Worm (Caenorhabditis elegans) whole organism, dauer: ENCODE results near the gene spe-6.

Experiments
- unc-62 ChIP-seq: sonication (generic microtip); optimal IDR thresholded peaks from 2 replicates; lab custom pipeline; 2017; ENCODE audit warnings: missing biosample characterization, missing genetic modification reagents, missing genetic modification characterization

The spe-6 gene

DNA sequence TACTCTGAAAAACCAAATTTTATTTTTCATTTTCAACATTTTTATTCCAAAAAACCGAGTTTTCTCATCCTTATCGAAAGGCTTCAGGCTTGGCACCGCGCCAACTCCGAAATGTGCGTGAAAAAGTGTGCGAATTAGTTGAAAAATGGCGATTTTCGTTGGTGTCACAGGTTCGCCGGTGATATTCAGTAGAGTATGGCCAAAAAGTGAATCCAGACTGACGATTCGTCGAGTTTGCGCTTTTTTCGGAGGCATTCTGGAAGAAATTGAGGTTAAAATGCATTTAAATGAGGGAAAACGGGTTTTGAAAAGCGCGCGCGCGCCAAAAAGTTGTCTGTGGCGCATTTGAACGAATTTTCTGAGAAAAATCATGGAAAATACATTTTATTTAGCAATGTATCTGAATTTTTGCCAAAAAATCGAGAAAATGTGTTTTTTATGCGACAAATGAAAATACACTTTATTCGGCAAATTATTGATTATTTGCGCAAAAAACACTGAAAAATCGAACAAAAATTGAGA, 18.3 kb downstream of the spe-6 start, which contains the start of the genes Y66D12A.16 and such-1:
Y66D12A.16 (plus strand) TSS at position 51 of the 522 bp plus-strand sequence.
such-1 (minus strand) TSS at position 256 of the 522 bp plus-strand sequence.
- no peak for TF ChIP-seq unc-62 (GFP tag; lab: Kevin White, UChicago)

DNA sequence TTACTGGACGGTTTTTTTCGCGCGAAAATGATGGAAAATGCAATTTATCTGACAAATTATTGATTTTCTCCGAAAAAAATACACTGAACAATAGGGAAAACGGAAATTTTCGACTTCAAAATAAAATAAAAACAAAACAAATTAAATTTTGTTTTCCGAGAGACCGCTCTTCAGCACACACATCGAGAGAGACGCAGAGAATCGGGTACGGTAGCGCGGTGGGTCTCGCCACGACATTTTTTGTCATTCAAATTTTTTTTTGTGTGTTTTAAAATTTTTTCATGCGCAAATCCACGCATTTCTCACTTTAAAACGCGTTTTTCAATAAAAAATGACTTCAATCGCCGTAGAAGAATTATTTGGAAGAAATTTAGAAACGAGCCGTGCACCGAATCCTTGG, 18.8 kb downstream of the spe-6 start:
- TF ChIP-seq unc-62 (GFP tag; lab: Kevin White, UChicago) = no peak

DNA sequence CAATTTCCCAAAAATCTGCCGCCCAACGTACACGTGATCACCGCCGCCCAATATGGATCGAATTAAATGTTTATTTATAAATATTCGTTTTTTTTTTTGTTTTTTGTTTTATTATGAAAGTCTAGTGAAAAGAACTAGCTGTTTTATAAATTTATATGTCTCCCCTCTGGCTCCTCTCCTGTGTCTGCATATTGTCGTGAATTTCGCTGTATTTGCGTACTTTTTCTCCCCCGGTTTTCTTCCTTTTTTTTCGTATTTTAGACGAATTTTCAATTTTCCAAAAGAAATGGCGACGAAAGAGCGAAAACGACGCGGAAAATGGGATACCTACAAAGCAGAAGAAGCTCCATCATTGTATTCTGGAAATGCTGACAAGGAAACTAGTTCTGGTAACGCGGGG, 21.1 kb downstream of the spe-6 start, which contains the start of gene xpb-1:
xpb-1 (plus strand) TSS at position 262 of the 400 bp plus-strand sequence.
- no peak for TF ChIP-seq unc-62 (GFP tag; lab: Kevin White, UChicago)

DNA sequence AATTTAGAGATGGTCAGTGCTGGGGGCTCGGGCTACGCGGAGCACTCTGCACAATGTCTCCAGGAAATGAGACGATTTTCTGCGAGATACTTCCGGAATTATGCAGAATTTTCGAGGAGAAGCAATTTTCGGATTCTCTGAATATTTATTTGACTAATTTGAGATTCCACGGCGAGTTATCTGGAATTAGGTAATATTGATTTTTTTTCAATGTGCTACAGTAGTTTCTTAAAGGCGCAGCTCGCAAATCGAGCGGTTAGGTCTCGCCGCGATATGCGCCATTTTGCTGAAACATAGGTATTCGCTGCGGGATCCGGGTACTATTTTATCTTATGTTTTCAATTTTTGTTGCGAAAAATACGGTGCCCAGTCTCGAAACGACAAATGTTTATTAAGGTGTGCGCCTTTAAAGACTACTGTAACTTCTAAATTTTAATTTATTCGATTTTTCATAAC, 29.4 kb downstream of the spe-6 start, which contains the start of gene nrps-1:
nrps-1 (plus strand) TSS at position 51 of the 456 bp plus-strand sequence.
- no peak for TF ChIP-seq unc-62 (GFP tag; lab: Kevin White, UChicago)

DNA sequence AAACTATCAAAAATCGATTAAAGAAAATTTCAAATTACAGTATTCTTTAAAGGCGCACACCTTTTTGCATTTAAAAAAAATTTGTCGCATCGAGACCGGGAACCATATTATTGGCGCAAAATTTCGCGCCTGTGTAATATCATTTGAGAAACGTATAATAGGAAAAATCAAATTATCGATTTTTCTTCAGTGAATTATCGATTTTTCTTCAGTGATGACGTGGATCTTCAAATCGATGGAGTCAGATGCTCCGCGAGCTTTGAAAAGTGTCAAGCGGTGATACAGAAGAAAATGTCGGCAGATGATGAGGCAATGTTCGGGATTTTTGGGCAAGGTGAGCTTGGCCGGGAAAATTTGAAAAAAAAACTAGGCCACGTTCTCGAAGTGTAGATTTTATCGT, 30.2 kb downstream of the spe-6 start:
- TF ChIP-seq unc-62 (GFP tag; lab: Kevin White, UChicago) = no peak

DNA sequence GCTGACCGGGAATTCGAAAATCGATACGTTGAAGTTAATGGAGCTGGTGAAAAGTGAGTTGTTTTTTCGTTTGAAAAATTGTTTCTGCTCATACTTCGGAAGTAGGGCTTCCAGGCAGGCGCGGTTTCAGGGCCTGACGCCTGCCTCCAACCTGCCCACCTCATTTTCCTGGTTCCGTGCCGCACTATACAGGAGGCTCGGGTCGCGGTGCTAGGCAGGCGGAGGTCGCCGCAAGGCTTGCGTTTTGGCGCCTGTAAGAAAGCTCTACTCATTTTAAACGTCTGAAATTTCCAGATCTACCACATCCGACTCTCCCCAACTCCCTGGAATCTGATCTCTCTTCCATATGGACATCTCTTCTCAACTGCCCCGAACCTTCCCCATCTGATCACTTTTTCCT, 39.7 kb downstream of the spe-6 start:
- no peak for TF ChIP-seq unc-62 (GFP tag; lab: Kevin White, UChicago)

DNA sequence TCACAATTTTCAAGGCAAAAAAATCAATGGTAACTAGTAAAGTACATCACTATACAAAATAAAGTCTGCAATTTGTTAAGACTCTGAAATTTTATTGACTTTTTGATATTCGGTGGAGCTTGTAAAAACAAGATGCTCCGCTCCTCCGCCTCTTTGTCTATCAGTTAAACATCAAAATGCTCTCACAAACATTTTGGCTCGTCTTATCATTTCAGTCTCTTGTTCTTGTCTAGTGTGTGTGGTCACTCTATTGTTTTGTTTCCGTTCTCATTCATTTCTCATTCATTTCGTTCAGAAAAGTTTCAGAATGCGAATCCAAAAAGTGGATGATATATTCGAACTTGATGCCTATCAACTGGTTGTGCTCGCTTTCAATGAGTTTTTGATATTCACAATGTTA, 42.8 kb downstream of the spe-6 start, which contains the start of gene Y66D12A.13:
Y66D12A.13 (plus strand) TSS at position 301 of the 400 bp plus-strand sequence.
- TF ChIP-seq unc-62 (GFP tag; lab: Kevin White, UChicago) = no peak

DNA sequence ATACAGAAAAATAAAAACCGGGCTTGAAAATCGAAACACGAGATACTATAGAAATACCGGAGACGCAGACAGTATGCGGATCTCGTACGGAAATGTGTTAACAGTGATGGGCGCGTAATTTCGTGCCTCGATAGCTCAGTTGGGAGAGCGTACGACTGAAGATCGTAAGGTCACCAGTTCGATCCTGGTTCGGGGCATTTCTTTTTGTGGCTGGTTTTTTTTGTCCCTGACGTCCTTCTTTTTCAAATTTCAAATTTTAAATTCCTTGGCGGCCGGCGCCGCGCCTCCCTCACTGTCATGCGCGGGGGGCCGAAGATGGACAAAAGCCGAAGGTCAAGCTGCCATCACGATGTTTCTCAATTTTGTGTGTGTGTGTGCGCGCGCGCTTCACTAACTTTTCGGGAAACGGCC, 49.4 kb downstream of the spe-6 start:
- no peak for TF ChIP-seq unc-62 (GFP tag; lab: Kevin White, UChicago)

DNA sequence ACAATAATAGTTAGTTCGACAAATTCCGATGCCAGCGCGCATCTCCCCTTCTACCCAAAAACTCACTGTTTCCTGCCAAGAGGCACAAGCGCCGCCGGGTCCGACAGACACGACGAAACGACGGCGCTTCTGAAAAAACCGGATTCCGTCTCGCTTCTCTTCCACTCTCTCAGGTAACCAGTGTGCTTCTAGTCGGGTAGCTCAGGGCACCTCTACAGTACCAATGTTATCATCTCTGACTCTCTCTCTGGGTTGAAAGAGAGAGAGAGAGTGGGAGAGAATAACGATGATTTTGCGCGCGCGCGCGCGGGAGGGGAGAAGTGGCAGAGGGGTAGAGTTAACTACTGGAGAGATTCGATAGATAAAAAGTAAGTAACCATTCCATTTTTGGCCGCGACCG, 51.6 kb downstream of the spe-6 start:
- no peak for TF ChIP-seq unc-62 (GFP tag; lab: Kevin White, UChicago)

DNA sequence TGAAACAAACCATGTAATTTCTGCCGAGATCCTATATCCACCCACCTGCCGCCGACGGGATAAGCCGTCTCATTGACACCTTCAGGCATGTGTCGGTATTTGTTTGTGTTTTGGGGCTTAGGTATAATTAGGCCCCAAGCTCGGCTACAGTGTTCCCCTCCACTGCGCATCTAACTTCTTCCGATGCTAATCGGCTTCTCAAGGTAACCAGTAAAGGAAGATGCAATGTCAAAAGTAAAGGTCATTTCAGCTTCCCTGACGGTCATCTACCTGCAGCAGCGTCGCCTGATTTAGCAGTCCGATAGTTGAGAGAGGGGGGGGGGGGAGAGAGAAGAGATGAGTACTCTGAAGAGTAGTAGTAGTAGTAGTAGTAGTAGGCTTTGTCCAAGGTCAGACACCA, 53.0 kb downstream of the spe-6 start:
- no peak for TF ChIP-seq unc-62 (GFP tag; lab: Kevin White, UChicago)
